Fruit fly (Drosophila melanogaster) whole organism, prepupa: Measurements from ENCODE around the gene nrv2.

Source experiments
- CG10631 ChIP-seq: fragments of 200-800 bp; sonication (Bioruptor generic); optimal IDR thresholded peaks from 2 replicates; lab custom pipeline; 2016; ENCODE audit warnings: missing biosample characterization, missing genetic modification characterization
- CG11762 ChIP-seq: fragments of 200-800 bp; sonication (Bioruptor generic); optimal IDR thresholded peaks from 3 replicates; lab custom pipeline; 2016; ENCODE audit warnings: missing biosample characterization, missing genetic modification characterization; ENCODE audit not compliant: insufficient read depth
- CG3032 ChIP-seq: fragments of 200-800 bp; optimal IDR thresholded peaks from 2 replicates; lab custom pipeline; 2019; ENCODE audit warnings: missing biosample characterization, mild to moderate bottlenecking, missing genetic modification characterization, moderate library complexity
- CG32006 ChIP-seq: fragments of 200-800 bp; sonication (Bioruptor generic); optimal IDR thresholded peaks from 3 replicates; lab custom pipeline; 2017; ENCODE audit warnings: missing biosample characterization, mild to moderate bottlenecking, missing genetic modification characterization
- CG34406 ChIP-seq: fragments of 200-800 bp; sonication (Bioruptor generic); optimal IDR thresholded peaks from 3 replicates; lab custom pipeline; 2016; ENCODE audit warnings: missing biosample characterization, missing genetic modification characterization
- CG6808 ChIP-seq: fragments of 200-800 bp; sonication (Bioruptor generic); optimal IDR thresholded peaks from 3 replicates; lab custom pipeline; 2017; ENCODE audit warnings: missing biosample characterization, missing genetic modification characterization, mild to moderate bottlenecking, moderate library complexity, missing genetic modification reagents
- CG8119 ChIP-seq: fragments of 200-800 bp; sonication (Bioruptor generic); IDR thresholded peaks from 3 replicates; pipeline ENCODE4 v1.3.6; 2022; ENCODE audit warnings: missing biosample characterization, missing genetic modification characterization
- Eip78C ChIP-seq: fragments of 200-800 bp; sonication (Bioruptor generic); peaks from one replicate; lab custom pipeline; 2016; ENCODE audit warnings: missing biosample characterization, missing genetic modification characterization
- Eip93F ChIP-seq: fragments of 200-800 bp; sonication (Bioruptor generic); optimal IDR thresholded peaks from 2 replicates; lab custom pipeline; 2016; ENCODE audit warnings: missing biosample characterization, mild to moderate bottlenecking, missing genetic modification characterization
- Hr38 ChIP-seq: sonication (Bioruptor generic); optimal IDR thresholded peaks from 2 replicates; lab custom pipeline; 2016; ENCODE audit warnings: missing biosample characterization, missing genetic modification characterization
- Hr4 ChIP-seq: fragments of 200-800 bp; sonication (Bioruptor generic); optimal IDR thresholded peaks from 3 replicates; lab custom pipeline; 2016; ENCODE audit warnings: missing biosample characterization, missing genetic modification characterization
- OdsH ChIP-seq: fragments of 200-800 bp; sonication (Bioruptor generic); optimal IDR thresholded peaks from 3 replicates; lab custom pipeline; 2016; ENCODE audit warnings: missing biosample characterization, missing genetic modification characterization
- Smox ChIP-seq: fragments of 200-800 bp; sonication (Bioruptor generic); optimal IDR thresholded peaks from 3 replicates; lab custom pipeline; 2016; ENCODE audit warnings: missing biosample characterization, missing genetic modification characterization
- Sox14 ChIP-seq: fragments of 200-800 bp; sonication (Bioruptor generic); optimal IDR thresholded peaks from 3 replicates; lab custom pipeline; 2016; ENCODE audit warnings: missing biosample characterization, missing genetic modification characterization
- acj6 ChIP-seq: fragments of 200-800 bp; sonication (Bioruptor generic); optimal IDR thresholded peaks from 3 replicates; lab custom pipeline; 2016; ENCODE audit warnings: missing biosample characterization, missing genetic modification characterization
- cyc ChIP-seq: fragments of 200-800 bp; sonication (Bioruptor generic); optimal IDR thresholded peaks from 3 replicates; lab custom pipeline; 2016; ENCODE audit warnings: missing biosample characterization, missing genetic modification characterization
- dac ChIP-seq: fragments of 200-800 bp; sonication (Bioruptor generic); optimal IDR thresholded peaks from 2 replicates; lab custom pipeline; 2017; ENCODE audit warnings: missing biosample characterization, mild to moderate bottlenecking, missing genetic modification characterization
- eg ChIP-seq: fragments of 200-800 bp; sonication (Bioruptor generic); IDR thresholded peaks from 3 replicates; pipeline ENCODE4 v1.3.6; 2022; ENCODE audit warnings: missing biosample characterization, missing genetic modification characterization
- fd85E ChIP-seq: fragments of 200-800 bp; sonication (Bioruptor generic); optimal IDR thresholded peaks from 3 replicates; lab custom pipeline; 2016; ENCODE audit warnings: missing biosample characterization, missing genetic modification characterization
- pdm3 ChIP-seq: fragments of 200-800 bp; sonication (Bioruptor generic); optimal IDR thresholded peaks from 3 replicates; lab custom pipeline; 2016; ENCODE audit warnings: missing biosample characterization, missing genetic modification characterization
- salr ChIP-seq, 2 experiments: fragments of 200-800 bp; sonication (Bioruptor generic); optimal IDR thresholded peaks; 3 replicates each; lab custom pipeline; 2016 to 2018; ENCODE audit warnings: missing biosample characterization in 2 of 2, missing genetic modification characterization in 2 of 2, mild to moderate bottlenecking in 1 of 2
- spab ChIP-seq: fragments of 200-800 bp; sonication (Bioruptor generic); optimal IDR thresholded peaks from 2 replicates; lab custom pipeline; 2017; ENCODE audit warnings: missing biosample characterization, mild to moderate bottlenecking, missing genetic modification characterization, missing genetic modification reagents
- ss ChIP-seq, 2 experiments: fragments of 200-800 bp; sonication (Bioruptor generic); optimal IDR thresholded peaks; 2 replicates in 1 of 2; 3 replicates in 1 of 2; lab custom pipeline; 2017 to 2018; ENCODE audit warnings: mild to moderate bottlenecking in 2 of 2, missing biosample characterization in 2 of 2, missing genetic modification characterization in 2 of 2, moderate library complexity in 1 of 2
- svp ChIP-seq: fragments of 200-800 bp; sonication (Bioruptor generic); peaks from one replicate; lab custom pipeline; 2016; ENCODE audit warnings: missing biosample characterization, missing genetic modification characterization
- topi ChIP-seq: fragments of 200-800 bp; sonication (Bioruptor generic); optimal IDR thresholded peaks from 3 replicates; lab custom pipeline; 2016; ENCODE audit warnings: missing biosample characterization, missing genetic modification characterization

The nrv2 gene

dm6 chr2L:6745522-6745921 is 53.1 kb downstream of the nrv2 start, which contains the start of gene CG31910:
CG31910 (minus strand) TSS chr2L:6745622.
- TF ChIP-seq Eip93F (GFP tag; lab: Kevin White, UChicago) (no peak), dac (GFP tag; lab: Kevin White, UChicago) (no peak), cyc (GFP tag; lab: Kevin White, UChicago) (no peak), CG11762 (GFP tag; lab: Kevin White, UChicago) (no peak), Hr4 (GFP tag; lab: Kevin White, UChicago) (no peak), salr (GFP tag; optimal IDR thresholded peaks at IDR 0.05; lab: Kevin White, UChicago) (no peak), CG10631 (GFP tag; lab: Kevin White, UChicago) (no peak), CG6808 (no peak), CG32006 (GFP tag; lab: Kevin White, UChicago) (no peak), pdm3 (GFP tag; lab: Kevin White, UChicago) (no peak), Hr38 (GFP tag; lab: Kevin White, UChicago) (no peak), Sox14 (no peak), CG8119 (GFP tag; lab: Robert Waterston, UW) (no peak), spab (GFP tag; lab: Kevin White, UChicago) (no peak), OdsH (GFP tag; lab: Kevin White, UChicago) (no peak), fd85E (GFP tag; lab: Kevin White, UChicago) (no peak), ss (GFP tag; optimal IDR thresholded peaks at IDR 0.05; lab: Kevin White, UChicago) (no peak)

DNA sequence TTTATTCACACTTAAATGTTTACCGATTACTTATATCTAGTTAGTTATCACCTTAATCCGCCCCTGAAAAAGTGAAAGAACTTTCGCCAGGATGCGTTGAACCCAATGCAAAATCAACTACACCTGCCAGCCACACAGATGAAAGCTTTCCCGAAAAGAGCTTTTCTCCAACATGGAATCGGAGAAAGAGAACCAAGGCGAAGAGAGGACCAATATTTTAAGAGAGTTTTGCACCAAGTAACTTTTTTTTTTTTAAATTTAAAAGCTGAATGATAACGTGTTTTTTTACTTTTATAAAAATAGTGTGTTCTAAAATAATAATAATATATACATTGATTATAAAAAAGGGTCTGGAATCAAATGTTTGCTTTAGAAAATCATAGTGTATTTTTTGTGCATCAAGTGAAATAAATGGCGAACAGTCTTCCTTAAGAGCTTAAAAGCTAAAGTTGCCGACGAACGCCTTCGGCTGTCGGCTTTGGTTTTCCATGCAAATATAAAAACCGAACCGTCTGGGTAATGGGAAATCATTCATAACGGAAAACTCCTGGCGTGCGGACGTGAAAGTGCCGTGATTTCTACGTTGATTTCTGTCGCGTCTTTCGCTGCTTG is 56.6 kb downstream of the nrv2 start, which contains the start of gene meng:
Gene meng (plus strand): TSS at position 523 of the 612 bp plus-strand sequence.
- TF ChIP-seq svp (GFP tag; lab: Kevin White, UChicago) (no peak), Smox (GFP tag; lab: Kevin White, UChicago) (no peak), Eip78C (peak; percentile 17), eg (0 out of 3 replicates have a peak, but pooled peaks have one; percentile 1), topi (no peak), pdm3 (GFP tag; lab: Kevin White, UChicago) (no peak)

dm6 chr2L:6740088-6740487 is 58.6 kb downstream of the nrv2 start, which contains the start of gene TTLL3A:
TTLL3A (minus strand) TSS chr2L:6740188.
- TF ChIP-seq CG34406 (no peak), CG3032 (no peak), acj6 (GFP tag; lab: Kevin White, UChicago) (no peak)
